Worm (Caenorhabditis elegans) whole organism, L2 larva: Measurements from ENCODE around the gene irld-4.

Experiments used
- egl-27 ChIP-seq: sonication (generic microtip); optimal IDR thresholded peaks from 3 replicates; lab custom pipeline; 2017; ENCODE audit warnings: missing biosample characterization, missing genetic modification reagents, missing genetic modification characterization
- mab-5 ChIP-seq: fragments of 150-350 bp; optimal IDR thresholded peaks from 2 replicates; lab custom pipeline; 2014; ENCODE audit warnings: missing biosample characterization, missing genetic modification characterization
- unc-55 ChIP-seq: fragments of 150-350 bp; sonication (generic microtip); optimal IDR thresholded peaks from 3 replicates; lab custom pipeline; 2014; ENCODE audit warnings: missing biosample characterization, missing genetic modification reagents, missing genetic modification characterization
- zag-1 ChIP-seq: fragments of 150-350 bp; optimal IDR thresholded peaks from 2 replicates; lab custom pipeline; 2014; ENCODE audit warnings: missing biosample characterization, missing genetic modification characterization

ce11 chrIV:14594249-14594648 lies 38.6 kb upstream of the irld-4 start:
- no peak for TF ChIP-seq mab-5 (tag; lab: Kevin White, UChicago)
- TF ChIP-seq zag-1 (tag; lab: Kevin White, UChicago) = no peak
- TF ChIP-seq unc-55 (GFP tag; lab: Kevin White, UChicago) = no peak
- peak; percentile 94 for TF ChIP-seq egl-27 (tag; lab: Kevin White, UChicago)
